Worm (Caenorhabditis elegans) whole organism, early embryonic: ENCODE measurements around the gene pcp-1.

ENCODE experiments used
- B0310.2 ChIP-seq: sonication (generic microtip); optimal IDR thresholded peaks from 2 replicates; lab custom pipeline; 2016; ENCODE audit warnings: mild to moderate bottlenecking, missing genetic modification characterization, missing compliant biosample characterization
- F13C5.2 ChIP-seq: sonication (generic microtip); optimal IDR thresholded peaks from 2 replicates; lab custom pipeline; 2017; ENCODE audit warnings: mild to moderate bottlenecking, missing genetic modification characterization, inconsistent platforms, missing compliant biosample characterization
- ama-1 ChIP-seq: fragments of 150-350 bp; optimal IDR thresholded peaks from 2 replicates; lab custom pipeline; 2014
- ceh-13 ChIP-seq: fragments of 200-800 bp; sonication (Bioruptor generic); optimal IDR thresholded peaks from 2 replicates; lab custom pipeline; 2018; ENCODE audit warnings: mild to moderate bottlenecking, missing genetic modification characterization, missing compliant biosample characterization
- ceh-36 ChIP-seq: sonication (generic microtip); optimal IDR thresholded peaks from 2 replicates; lab custom pipeline; 2016; ENCODE audit warnings: missing genetic modification characterization, inconsistent platforms, missing compliant biosample characterization
- ets-7 ChIP-seq: sonication (generic microtip); optimal IDR thresholded peaks from 2 replicates; lab custom pipeline; 2016; ENCODE audit warnings: missing genotype, missing genetic modification characterization, missing compliant biosample characterization
- flt-1 ChIP-seq: fragments of 200-800 bp; sonication (Bioruptor generic); IDR thresholded peaks from 2 replicates; pipeline ENCODE4 v1.3.6; 2022; ENCODE audit warnings: missing genetic modification characterization, missing compliant biosample characterization
- hmbx-1 ChIP-seq: sonication (generic microtip); optimal IDR thresholded peaks from 2 replicates; lab custom pipeline; 2016; ENCODE audit warnings: mild to moderate bottlenecking, missing genetic modification characterization, missing compliant biosample characterization
- hnd-1 ChIP-seq: sonication (generic microtip); optimal IDR thresholded peaks from 2 replicates; lab custom pipeline; 2016; ENCODE audit warnings: missing genetic modification characterization, missing compliant biosample characterization
- pes-1 ChIP-seq: fragments of 200-800 bp; sonication (Bioruptor generic); IDR thresholded peaks from 2 replicates; pipeline ENCODE4 v1.3.6; 2022; ENCODE audit warnings: missing genetic modification reagents, missing genetic modification characterization, missing compliant biosample characterization
- scrt-1 ChIP-seq: fragments of 200-800 bp; sonication (Bioruptor generic); IDR thresholded peaks from 2 replicates; pipeline ENCODE4 v1.3.6; 2022; ENCODE audit warnings: missing genetic modification characterization, missing compliant biosample characterization
- tbx-11 ChIP-seq: fragments of 200-800 bp; sonication (Bioruptor generic); IDR thresholded peaks from 2 replicates; pipeline ENCODE4 v1.3.6; 2022; ENCODE audit warnings: missing genetic modification characterization, missing compliant biosample characterization
- tra-4 ChIP-seq: sonication (generic microtip); optimal IDR thresholded peaks from 2 replicates; lab custom pipeline; 2017; ENCODE audit warnings: missing genetic modification characterization, missing compliant biosample characterization

DNA sequence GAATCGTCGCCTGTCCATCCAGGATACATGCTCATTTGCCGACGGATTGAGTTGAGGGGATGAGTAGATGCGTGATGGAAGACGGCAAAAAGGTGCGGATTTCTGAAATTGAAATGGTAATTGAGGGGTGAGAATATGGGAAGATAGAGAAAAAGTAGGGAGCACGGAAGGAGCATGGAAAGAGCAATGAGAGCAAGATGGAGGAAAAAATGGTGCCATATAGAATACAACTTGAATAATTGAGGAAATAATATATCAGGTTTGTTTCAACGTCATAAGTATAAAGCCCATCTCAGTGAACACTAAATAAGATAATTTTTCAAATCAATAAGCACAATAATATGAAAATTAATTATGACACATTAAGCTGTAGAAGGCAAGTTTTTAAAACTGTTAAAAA is 24.7 kb downstream of the pcp-1 start, which contains the start of gene mab-5:
- TF ChIP-seq ama-1 (no peak), pes-1 (GFP tag; lab: Robert Waterston, UW) (no peak), ets-7 (tag; lab: Kevin White, UChicago) (no peak), F13C5.2 (tag; lab: Kevin White, UChicago) (no peak), hmbx-1 (tag; lab: Kevin White, UChicago) (no peak), flt-1 (GFP tag; lab: Robert Waterston, UW) (no peak), ceh-36 (no peak), hnd-1 (tag; lab: Kevin White, UChicago) (no peak), tra-4 (no peak), ceh-13 (no peak), tbx-11 (GFP tag; lab: Robert Waterston, UW) (no peak), scrt-1 (GFP tag; lab: Robert Waterston, UW) (no peak), B0310.2 (tag; lab: Kevin White, UChicago) (no peak)
